Fruit fly (Drosophila melanogaster) whole organism, embryonic: ENCODE data around the gene Arl5.

Experiments used
- Asciz ChIP-seq: fragments of 200-800 bp; sonication (Bioruptor generic); optimal IDR thresholded peaks from 2 replicates; lab custom pipeline; 2017; ENCODE audit warnings: missing biosample characterization, mild to moderate bottlenecking, missing genetic modification characterization, missing genetic modification reagents
- Blimp-1 ChIP-seq: fragments of 200-800 bp; sonication (Bioruptor generic); optimal IDR thresholded peaks from 3 replicates; lab custom pipeline; 2018; ENCODE audit warnings: missing biosample characterization, missing genetic modification characterization, mild to moderate bottlenecking, moderate library complexity, missing genetic modification reagents
- CG1024 ChIP-seq: fragments of 200-800 bp; sonication (Bioruptor generic); IDR thresholded peaks from 2 replicates; pipeline ENCODE4 v1.3.6; 2022; ENCODE audit warnings: missing biosample characterization, missing genetic modification characterization
- CG10462 ChIP-seq: fragments of 200-800 bp; sonication (Bioruptor generic); optimal IDR thresholded peaks from 2 replicates; lab custom pipeline; 2016; ENCODE audit warnings: missing biosample characterization, missing genetic modification characterization
- CG10543 ChIP-seq: fragments of 200-800 bp; sonication (Bioruptor generic); optimal IDR thresholded peaks from 3 replicates; lab custom pipeline; 2017; ENCODE audit warnings: missing biosample characterization, mild to moderate bottlenecking, missing genetic modification characterization, moderate library complexity
- CG12071 ChIP-seq: fragments of 200-800 bp; sonication (Bioruptor generic); optimal IDR thresholded peaks from 3 replicates; lab custom pipeline; 2018; ENCODE audit warnings: missing biosample characterization, mild to moderate bottlenecking, missing genetic modification characterization
- CG12769 ChIP-seq: fragments of 200-800 bp; sonication (Bioruptor generic); optimal IDR thresholded peaks from 2 replicates; lab custom pipeline; 2019; ENCODE audit warnings: missing biosample characterization, mild to moderate bottlenecking, missing genetic modification characterization, moderate library complexity
- CG14050 ChIP-seq: fragments of 200-800 bp; sonication (Bioruptor generic); IDR thresholded peaks from 3 replicates; pipeline ENCODE4 v1.3.6; 2022; ENCODE audit warnings: missing biosample characterization, missing genetic modification characterization
- CG14710 ChIP-seq: fragments of 200-800 bp; sonication (Bioruptor generic); optimal IDR thresholded peaks from 3 replicates; lab custom pipeline; 2019; ENCODE audit warnings: missing biosample characterization, mild to moderate bottlenecking, missing genetic modification characterization, moderate library complexity
- CG1529 ChIP-seq: fragments of 200-800 bp; sonication (Bioruptor generic); optimal IDR thresholded peaks from 3 replicates; lab custom pipeline; 2018; ENCODE audit warnings: missing biosample characterization, missing genetic modification characterization
- CG17802 ChIP-seq: fragments of 200-800 bp; sonication (Bioruptor generic); optimal IDR thresholded peaks from 2 replicates; lab custom pipeline; 2018; ENCODE audit warnings: missing biosample characterization, mild to moderate bottlenecking, missing genetic modification characterization, moderate library complexity
- CG2120 ChIP-seq: fragments of 200-800 bp; sonication (Bioruptor generic); optimal IDR thresholded peaks from 3 replicates; lab custom pipeline; 2016; ENCODE audit warnings: missing biosample characterization, missing genetic modification characterization
- CG31224 ChIP-seq: fragments of 200-800 bp; sonication (Bioruptor generic); IDR thresholded peaks from 2 replicates; pipeline ENCODE4 v1.3.6; 2022; ENCODE audit warnings: missing biosample characterization, missing genetic modification characterization
- CG6254 ChIP-seq: fragments of 200-800 bp; sonication (Bioruptor generic); optimal IDR thresholded peaks from 3 replicates; lab custom pipeline; 2017; ENCODE audit warnings: mild to moderate bottlenecking, missing biosample characterization, missing genetic modification reagents, missing genetic modification characterization
- CG8924 ChIP-seq: fragments of 200-800 bp; optimal IDR thresholded peaks from 3 replicates; lab custom pipeline; 2019; ENCODE audit warnings: missing biosample characterization, mild to moderate bottlenecking, missing genetic modification characterization, moderate library complexity
- CG9797 ChIP-seq: fragments of 200-800 bp; sonication (Bioruptor generic); optimal IDR thresholded peaks from 3 replicates; lab custom pipeline; 2018; ENCODE audit warnings: missing biosample characterization, mild to moderate bottlenecking, missing genetic modification characterization
- CkIIα-i1 ChIP-seq: fragments of 200-800 bp; sonication (Bioruptor generic); IDR thresholded peaks from 2 replicates; pipeline ENCODE4 v1.3.6; 2022; ENCODE audit warnings: missing biosample characterization, missing genetic modification characterization
- Doc3 ChIP-seq: fragments of 200-800 bp; sonication (Bioruptor generic); IDR thresholded peaks from 3 replicates; pipeline ENCODE4 v1.3.6; 2022; ENCODE audit warnings: missing biosample characterization, missing genetic modification characterization; ENCODE audit not compliant: partially characterized antibody
- Dp ChIP-seq: fragments of 200-800 bp; sonication (Bioruptor generic); optimal IDR thresholded peaks from 2 replicates; lab custom pipeline; 2018; ENCODE audit warnings: missing biosample characterization, mild to moderate bottlenecking, missing genetic modification characterization, moderate library complexity
- Hey ChIP-seq: fragments of 200-800 bp; sonication (Bioruptor generic); optimal IDR thresholded peaks from 3 replicates; lab custom pipeline; 2018; ENCODE audit warnings: missing biosample characterization, mild to moderate bottlenecking, missing genetic modification characterization
- MESR4 ChIP-seq: fragments of 200-800 bp; sonication (Bioruptor generic); optimal IDR thresholded peaks from 2 replicates; lab custom pipeline; 2018; ENCODE audit warnings: missing biosample characterization, mild to moderate bottlenecking, missing genetic modification characterization, moderate library complexity
- Med ChIP-seq: fragments of 200-800 bp; sonication (Bioruptor generic); peaks from one replicate; lab custom pipeline; 2016; ENCODE audit warnings: missing biosample characterization, missing genetic modification characterization, mild to moderate bottlenecking, inconsistent platforms, moderate library complexity
- Nf-YC ChIP-seq: fragments of 200-800 bp; optimal IDR thresholded peaks from 3 replicates; lab custom pipeline; 2019; ENCODE audit warnings: missing biosample characterization, mild to moderate bottlenecking, missing genetic modification characterization, moderate library complexity
- ase ChIP-seq: fragments of 200-800 bp; sonication (Bioruptor generic); IDR thresholded peaks from 3 replicates; pipeline ENCODE4 v1.3.6; 2022; ENCODE audit warnings: missing biosample characterization, missing genetic modification characterization
- ash1 ChIP-seq: fragments of 200-800 bp; sonication (Bioruptor generic); optimal IDR thresholded peaks from 2 replicates; lab custom pipeline; 2018; ENCODE audit warnings: missing biosample characterization, mild to moderate bottlenecking, missing genetic modification characterization
- ato ChIP-seq: fragments of 200-800 bp; sonication (Bioruptor generic); IDR thresholded peaks from 2 replicates; pipeline ENCODE4 v1.3.6; 2022; ENCODE audit warnings: missing biosample characterization, missing genetic modification characterization; ENCODE audit not compliant: partially characterized antibody
- cato ChIP-seq: fragments of 200-800 bp; sonication (Bioruptor generic); optimal IDR thresholded peaks from 2 replicates; lab custom pipeline; 2016; ENCODE audit warnings: missing biosample characterization, missing genetic modification characterization, borderline replicate concordance
- caup ChIP-seq: fragments of 200-800 bp; sonication (Bioruptor generic); optimal IDR thresholded peaks from 3 replicates; lab custom pipeline; 2017; ENCODE audit warnings: missing biosample characterization, mild to moderate bottlenecking, missing genetic modification characterization, moderate library complexity; ENCODE audit not compliant: severe bottlenecking
- chif ChIP-seq, 2 experiments: fragments of 200-800 bp; sonication (Bioruptor generic); optimal IDR thresholded peaks; 3 replicates each; lab custom pipeline; 2016; ENCODE audit warnings: missing biosample characterization in 2 of 2, missing genetic modification characterization in 2 of 2
- croc ChIP-seq: fragments of 200-800 bp; sonication (Bioruptor generic); conservative IDR thresholded peaks from 3 replicates; pipeline ENCODE4 v1.3.6; 2022; ENCODE audit warnings: missing biosample characterization, missing genetic modification characterization
- en ChIP-seq: fragments of 200-800 bp; sonication (Bioruptor generic); optimal IDR thresholded peaks from 2 replicates; lab custom pipeline; 2016; ENCODE audit warnings: missing biosample characterization, missing genetic modification characterization
- esg ChIP-seq: fragments of 200-800 bp; sonication (Bioruptor generic); conservative IDR thresholded peaks from 2 replicates; pipeline ENCODE4 v1.3.6; 2022; ENCODE audit warnings: missing biosample characterization, missing genetic modification characterization
- ham ChIP-seq: fragments of 200-800 bp; sonication (Bioruptor generic); IDR thresholded peaks from 2 replicates; pipeline ENCODE4 v1.3.6; 2022; ENCODE audit warnings: missing biosample characterization, missing genetic modification characterization
- knrl ChIP-seq: fragments of 200-800 bp; sonication (Bioruptor generic); IDR thresholded peaks from 3 replicates; pipeline ENCODE4 v1.3.6; 2022; ENCODE audit warnings: missing biosample characterization, missing genetic modification characterization; ENCODE audit not compliant: partially characterized antibody
- nerfin-2 ChIP-seq: fragments of 200-800 bp; sonication (Bioruptor generic); IDR thresholded peaks from 2 replicates; pipeline ENCODE4 v1.3.6; 2022; ENCODE audit warnings: missing biosample characterization, missing genetic modification characterization; ENCODE audit not compliant: partially characterized antibody
- oc ChIP-seq: fragments of 200-800 bp; sonication (Bioruptor generic); optimal IDR thresholded peaks from 2 replicates; lab custom pipeline; 2018; ENCODE audit warnings: missing biosample characterization, mild to moderate bottlenecking, missing genetic modification characterization, moderate library complexity
- p53 ChIP-seq: fragments of 200-800 bp; sonication (Bioruptor generic); optimal IDR thresholded peaks from 2 replicates; lab custom pipeline; 2016; ENCODE audit warnings: missing biosample characterization, missing genetic modification characterization
- pan ChIP-seq, 4 experiments: fragments of >200 bp in 3 of 4; fragments of 200-800 bp in 1 of 4; sonication (Bioruptor generic) in 1 of 4; optimal IDR thresholded peaks in 3 of 4; IDR thresholded peaks in 1 of 4; 2 replicates each; pipeline versions ENCODE4 v1.3.6 to Lab custom; 2017 to 2022; ENCODE audit warnings: missing biosample characterization in 2 of 4, missing genetic modification characterization in 2 of 4, mixed read lengths in 1 of 4
- row ChIP-seq: fragments of 200-800 bp; sonication (Bioruptor generic); IDR thresholded peaks from 3 replicates; pipeline ENCODE4 v1.3.6; 2022; ENCODE audit warnings: missing biosample characterization, missing genetic modification characterization
- schlank ChIP-seq: fragments of 200-800 bp; sonication (Bioruptor generic); optimal IDR thresholded peaks from 2 replicates; lab custom pipeline; 2018; ENCODE audit warnings: missing biosample characterization, mild to moderate bottlenecking, missing genetic modification characterization
- slou ChIP-seq: fragments of 200-800 bp; sonication (Bioruptor generic); optimal IDR thresholded peaks from 3 replicates; lab custom pipeline; 2016; ENCODE audit warnings: missing biosample characterization, missing genetic modification characterization
- sqz ChIP-seq: fragments of 200-800 bp; sonication (Bioruptor generic); optimal IDR thresholded peaks from 3 replicates; lab custom pipeline; 2018; ENCODE audit warnings: missing biosample characterization, mild to moderate bottlenecking, missing genetic modification characterization
- stc ChIP-seq: fragments of 200-800 bp; sonication (Bioruptor generic); IDR thresholded peaks from 2 replicates; pipeline ENCODE4 v1.3.6; 2022; ENCODE audit warnings: missing biosample characterization, missing genetic modification characterization
- tll ChIP-seq, 2 experiments: fragments of 200-800 bp in 1 of 2; fragments of >200 bp in 1 of 2; sonication (Bioruptor generic) in 1 of 2; optimal IDR thresholded peaks; 2 replicates each; lab custom pipeline; 2017 to 2019; ENCODE audit warnings: missing biosample characterization in 2 of 2, missing genetic modification characterization in 2 of 2, mild to moderate bottlenecking in 1 of 2, moderate library complexity in 1 of 2
- ttk ChIP-seq: fragments of 200-800 bp; sonication (Bioruptor generic); IDR thresholded peaks from 2 replicates; pipeline ENCODE4 v2.1.2; 2022; ENCODE audit warnings: missing biosample characterization, missing genetic modification characterization
- wdn ChIP-seq: fragments of 200-800 bp; sonication (Bioruptor generic); IDR thresholded peaks from 2 replicates; pipeline ENCODE4 v1.3.6; 2022; ENCODE audit warnings: missing biosample characterization, missing genetic modification characterization

Arl5 gene

DNA sequence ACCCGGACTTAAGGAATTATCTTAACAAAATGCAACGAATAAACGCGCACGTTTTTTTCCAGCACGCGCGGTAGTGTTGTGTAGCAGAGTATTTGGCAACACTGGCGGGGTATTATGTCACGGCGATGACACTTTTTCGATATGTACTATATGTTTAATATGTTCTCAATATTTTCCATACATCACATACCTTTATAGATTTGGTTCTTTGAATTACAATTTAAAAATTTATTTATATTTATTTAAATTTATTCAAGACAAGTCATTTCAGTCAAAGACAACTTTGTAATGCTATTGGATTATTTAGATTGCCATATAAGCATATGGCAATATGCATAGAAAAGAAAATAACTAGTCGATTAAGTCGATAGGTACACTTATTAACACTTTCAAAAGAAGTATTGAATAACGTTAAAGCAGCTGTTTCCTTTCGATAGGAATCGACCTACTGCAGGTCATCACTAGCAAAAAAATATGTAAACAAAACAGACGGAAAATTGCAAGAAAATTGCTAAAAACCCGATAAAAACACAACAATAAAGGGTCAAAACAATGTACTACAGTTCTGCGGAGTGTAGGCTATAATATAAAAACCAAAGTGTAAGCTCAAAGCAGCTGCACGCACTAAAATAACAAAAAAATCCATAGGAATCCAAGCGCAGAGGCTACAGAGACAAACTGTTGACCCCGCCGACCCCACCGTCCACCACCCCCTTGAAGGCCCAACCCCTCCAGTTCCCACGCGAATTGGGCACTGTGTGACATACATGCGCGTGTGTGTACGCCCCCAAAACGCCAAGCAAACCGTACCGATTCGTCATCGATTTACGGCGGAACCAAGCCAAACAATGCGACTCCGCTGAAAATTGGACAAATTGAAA is 46.7 kb upstream of the Arl5 start, which contains the start of the genes CG7182 and GAPcenA (continued):
- TF ChIP-seq CG17802 (peak; percentile 11), croc (GFP tag; lab: Robert Waterston, UW) (peak; percentile 40; the same call in 1 of the 3 replicates), Med (peak; percentile 75), tll (GFP tag; optimal IDR thresholded peaks at IDR 0.05; lab: Kevin White, UChicago) (peak in 1 of 2 experiments; percentile 4), CG8924 (peak; percentile 81), p53 (GFP tag; lab: Kevin White, UChicago) (no peak), esg (GFP tag; lab: Robert Waterston, UW) (no peak), CG10543 (GFP tag; lab: Kevin White, UChicago) (peak; percentile 75), stc (GFP tag; lab: Robert Waterston, UW) (no peak), MESR4 (GFP tag; lab: Kevin White, UChicago) (peak; percentile 47), ase (GFP tag; lab: Robert Waterston, UW) (peak; percentile 52; the same call in 1 of the 3 replicates), chif (GFP tag; optimal IDR thresholded peaks at IDR 0.05; lab: Kevin White, UChicago) (peak; percentile 1 to 15), CG6254 (GFP tag; lab: Kevin White, UChicago) (no peak), sqz (peak; percentile 76), ttk (GFP tag; lab: Robert Waterston, UW) (0 out of 2 replicates have a peak, but pooled peaks have one; percentile 10), CG14050 (GFP tag; lab: Robert Waterston, UW) (peak; percentile 42; the same call in 1 of the 3 replicates), CG1024 (GFP tag; lab: Robert Waterston, UW) (no peak), CG12769 (no peak), CG12071 (no peak), CG9797 (GFP tag; lab: Kevin White, UChicago) (peak; percentile 21), schlank (tag; lab: Kevin White, UChicago) (peak; percentile 35), Dp (GFP tag; lab: Kevin White, UChicago) (peak; percentile 42), Blimp-1 (peak; percentile 59), CG10462 (GFP tag; lab: Kevin White, UChicago) (peak; percentile 45), oc (tag; lab: Kevin White, UChicago) (no peak), Asciz (GFP tag; lab: Kevin White, UChicago) (peak; percentile 47), CkIIα-i1 (GFP tag; lab: Robert Waterston, UW) (no peak), cato (GFP tag; lab: Kevin White, UChicago) (peak; percentile 27), Doc3 (GFP tag; lab: Robert Waterston, UW) (0 out of 3 replicates have a peak, but pooled peaks have one; percentile 48), row (GFP tag; lab: Robert Waterston, UW) (peak; percentile 85), pan (optimal IDR thresholded peaks at IDR 0.05; lab: Kevin White, UChicago) (no peak), pan (GFP tag; optimal IDR thresholded peaks at IDR 0.05 in 1 of 2, IDR thresholded peaks at IDR 0.05 in 1 of 2) (peak in 1 of 2 experiments; percentile 45), CG2120 (peak; percentile 70), en (GFP tag; lab: Kevin White, UChicago) (no peak), Nf-YC (peak; percentile 77), nerfin-2 (GFP tag; lab: Robert Waterston, UW) (peak; percentile 61; the same call in 1 of the 2 replicates), wdn (GFP tag; lab: Robert Waterston, UW) (no peak), knrl (GFP tag; lab: Robert Waterston, UW) (peak; percentile 71; the same call in 2 of the 3 replicates), ato (peak; percentile 33; the same call in 1 of the 2 replicates), Hey (tag; lab: Kevin White, UChicago) (no peak), CG14710 (tag; lab: Kevin White, UChicago) (peak; percentile 90), ash1 (GFP tag; lab: Kevin White, UChicago) (no peak), CG31224 (GFP tag; lab: Robert Waterston, UW) (peak; percentile 34; the same call in 1 of the 2 replicates), ham (GFP tag; lab: Robert Waterston, UW) (no peak), caup (GFP tag; lab: Kevin White, UChicago) (peak; percentile 70), slou (peak; percentile 16), CG1529 (GFP tag; lab: Kevin White, UChicago) (no peak)
